Fruit fly (Drosophila melanogaster) whole organism, wandering third instar larva: ENCODE data around the gene GstD7.

Experiments used
- CG32264 ChIP-seq: fragments of 200-800 bp; sonication (Bioruptor generic); optimal IDR thresholded peaks from 2 replicates; lab custom pipeline; 2016; ENCODE audit warnings: missing biosample characterization, missing genetic modification characterization
- CrebA ChIP-seq: fragments of 200-800 bp; sonication (Bioruptor generic); optimal IDR thresholded peaks from 2 replicates; lab custom pipeline; 2016; ENCODE audit warnings: missing biosample characterization, mild to moderate bottlenecking, missing genetic modification characterization, borderline replicate concordance
- Dfd ChIP-seq: fragments of >200 bp; optimal IDR thresholded peaks from 2 replicates; lab custom pipeline; 2017; ENCODE audit warnings: missing biosample characterization, missing genetic modification characterization
- Dif ChIP-seq: fragments of 200-275, 200-300 bp; sonication (Bioruptor generic); optimal IDR thresholded peaks from 2 replicates; lab custom pipeline; 2018; ENCODE audit warnings: missing biosample characterization, missing genetic modification characterization; ENCODE audit not compliant: partially characterized antibody
- GATAd ChIP-seq: sonication (Bioruptor generic); optimal IDR thresholded peaks from 2 replicates; lab custom pipeline; 2016; ENCODE audit warnings: missing biosample characterization, missing genetic modification characterization
- HLH106 ChIP-seq: fragments of 200-800 bp; optimal IDR thresholded peaks from 3 replicates; lab custom pipeline; 2019; ENCODE audit warnings: missing biosample characterization, mild to moderate bottlenecking, missing genetic modification characterization, moderate library complexity
- Hnf4 ChIP-seq: fragments of 200-800 bp; sonication (Bioruptor generic); optimal IDR thresholded peaks from 2 replicates; lab custom pipeline; 2016; ENCODE audit warnings: missing biosample characterization, mild to moderate bottlenecking, missing genetic modification characterization
- Hr78 ChIP-seq: fragments of >200 bp; optimal IDR thresholded peaks from 2 replicates; lab custom pipeline; 2017; ENCODE audit warnings: missing biosample characterization, missing genetic modification characterization
- Hr83 ChIP-seq: fragments of 200-300 bp; sonication (Bioruptor generic); optimal IDR thresholded peaks from 2 replicates; lab custom pipeline; 2016; ENCODE audit warnings: missing biosample characterization, mild to moderate bottlenecking, missing genetic modification characterization, moderate library complexity; ENCODE audit not compliant: poor library complexity, severe bottlenecking
- Jra ChIP-seq: sonication (Bioruptor generic); optimal IDR thresholded peaks from 2 replicates; lab custom pipeline; 2016; ENCODE audit warnings: missing biosample characterization, missing genetic modification characterization
- Mio ChIP-seq: sonication (Bioruptor generic); optimal IDR thresholded peaks from 2 replicates; lab custom pipeline; 2016; ENCODE audit warnings: missing biosample characterization, missing genetic modification characterization
- Myc ChIP-seq: fragments of >200 bp; optimal IDR thresholded peaks from 2 replicates; lab custom pipeline; 2017
- N ChIP-seq: fragments of >200 bp; optimal IDR thresholded peaks from 2 replicates; lab custom pipeline; 2018; ENCODE audit warnings: missing biosample characterization, missing external identifiers, missing genetic modification characterization
- OdsH ChIP-seq: fragments of 200-800 bp; sonication (Bioruptor generic); optimal IDR thresholded peaks from 2 replicates; lab custom pipeline; 2016; ENCODE audit warnings: missing biosample characterization, mild to moderate bottlenecking, missing genetic modification characterization
- Rel ChIP-seq, 2 experiments: fragments of 200-800 bp; sonication (Bioruptor generic) in 1 of 2; optimal IDR thresholded peaks; 2 replicates in 1 of 2; 3 replicates in 1 of 2; lab custom pipeline; 2016 to 2019; ENCODE audit warnings: mild to moderate bottlenecking in 2 of 2, missing biosample characterization in 2 of 2, missing genetic modification characterization in 2 of 2, moderate library complexity in 1 of 2
- Sp1 ChIP-seq: fragments of 200-800 bp; sonication (Bioruptor generic); optimal IDR thresholded peaks from 3 replicates; lab custom pipeline; 2019; ENCODE audit warnings: missing biosample characterization, mild to moderate bottlenecking, missing genetic modification characterization, moderate library complexity
- br ChIP-seq: fragments of 200-800 bp; sonication (Bioruptor generic); optimal IDR thresholded peaks from 2 replicates; lab custom pipeline; 2016; ENCODE audit warnings: missing biosample characterization, missing genetic modification characterization
- brk ChIP-seq: fragments of 200-800 bp; sonication (Bioruptor generic); optimal IDR thresholded peaks from 2 replicates; lab custom pipeline; 2016; ENCODE audit warnings: missing biosample characterization, mild to moderate bottlenecking, missing genetic modification characterization
- dl ChIP-seq, 2 experiments: fragments of 175-275, 200-275 bp in 1 of 2; fragments of 200-275 bp in 1 of 2; sonication (Bioruptor generic); optimal IDR thresholded peaks; lab custom pipeline; 2018; ENCODE audit warnings: mild to moderate bottlenecking in 2 of 2, missing biosample characterization in 2 of 2, missing genetic modification characterization in 2 of 2, moderate library complexity in 2 of 2; ENCODE audit not compliant: partially characterized antibody in 2 of 2, insufficient read depth in 1 of 2
- dmrt93B ChIP-seq: fragments of 200-800 bp; sonication (Bioruptor generic); optimal IDR thresholded peaks from 2 replicates; lab custom pipeline; 2018; ENCODE audit warnings: missing biosample characterization, mild to moderate bottlenecking, missing genetic modification characterization
- dsf ChIP-seq: sonication (Bioruptor generic); optimal IDR thresholded peaks from 2 replicates; lab custom pipeline; 2016; ENCODE audit warnings: missing biosample characterization, missing genetic modification characterization, borderline replicate concordance
- foxo ChIP-seq, 2 experiments: fragments of 200-800 bp; sonication (Bioruptor generic); optimal IDR thresholded peaks; 2 replicates in 1 of 2; 3 replicates in 1 of 2; lab custom pipeline; 2016 to 2017; ENCODE audit warnings: missing biosample characterization in 2 of 2, missing genetic modification characterization in 2 of 2
- fru ChIP-seq: fragments of 200-800 bp; sonication (Bioruptor generic); optimal IDR thresholded peaks from 3 replicates; lab custom pipeline; 2016; ENCODE audit warnings: missing biosample characterization, mild to moderate bottlenecking, missing genetic modification characterization
- h ChIP-seq: fragments of 200-800 bp; sonication (Bioruptor generic); optimal IDR thresholded peaks from 3 replicates; lab custom pipeline; 2016; ENCODE audit warnings: missing biosample characterization, mild to moderate bottlenecking, missing genetic modification characterization
- jim ChIP-seq: fragments of 175-275, 200-325 bp; sonication (Bioruptor generic); optimal IDR thresholded peaks from 2 replicates; lab custom pipeline; 2016; ENCODE audit warnings: missing biosample characterization, mild to moderate bottlenecking, missing genetic modification characterization
- lola ChIP-seq: fragments of >200 bp; optimal IDR thresholded peaks from 2 replicates; lab custom pipeline; 2017; ENCODE audit warnings: missing biosample characterization, missing genetic modification characterization
- pan ChIP-seq: fragments of >200 bp; optimal IDR thresholded peaks from 2 replicates; lab custom pipeline; 2017
- rgr ChIP-seq: fragments of 200-800 bp; sonication (Bioruptor generic); optimal IDR thresholded peaks from 3 replicates; lab custom pipeline; 2016; ENCODE audit warnings: missing biosample characterization, mild to moderate bottlenecking, missing genetic modification characterization
- sage ChIP-seq: fragments of 200-800 bp; sonication (Bioruptor generic); optimal IDR thresholded peaks from 2 replicates; lab custom pipeline; 2016; ENCODE audit warnings: missing biosample characterization, mild to moderate bottlenecking, missing genetic modification characterization
- sv ChIP-seq: fragments of 200-800 bp; sonication (Bioruptor generic); optimal IDR thresholded peaks from 3 replicates; lab custom pipeline; 2016; ENCODE audit warnings: missing biosample characterization, missing genetic modification characterization
- tai ChIP-seq: sonication (Bioruptor generic); optimal IDR thresholded peaks from 2 replicates; lab custom pipeline; 2016; ENCODE audit warnings: missing biosample characterization, missing genetic modification characterization
- usp ChIP-seq: fragments of >200 bp; optimal IDR thresholded peaks from 2 replicates; lab custom pipeline; 2017; ENCODE audit warnings: missing biosample characterization, missing genetic modification characterization
- woc ChIP-seq: sonication (Bioruptor generic); optimal IDR thresholded peaks from 2 replicates; lab custom pipeline; 2016; ENCODE audit warnings: missing biosample characterization, mild to moderate bottlenecking, missing genetic modification characterization

Gene GstD7

dm6 chr3R:12359837-12360236 is 18.5 kb upstream of the GstD7 start, which contains the start of gene CG4115:
Gene CG4115 (plus strand): TSS chr3R:12360008.
- no peak for TF ChIP-seq br
- TF ChIP-seq sv (GFP tag; lab: Kevin White, UChicago), result no peak
- peak; percentile 15 for TF ChIP-seq woc
- TF ChIP-seq Rel (GFP tag; optimal IDR thresholded peaks at IDR 0.05; lab: Kevin White, UChicago), result no peak
- peak; percentile 94 for TF ChIP-seq Rel (tag; optimal IDR thresholded peaks at IDR 0.05; lab: Kevin White, UChicago)
- no peak for TF ChIP-seq N (GFP tag; lab: Kevin White, UChicago)
- TF ChIP-seq lola (GFP tag; lab: Kevin White, UChicago), result no peak
- no peak for TF ChIP-seq foxo (GFP tag; optimal IDR thresholded peaks at IDR 0.05; lab: Kevin White, UChicago)
- no peak for TF ChIP-seq fru (GFP tag; lab: Kevin White, UChicago)
- no peak for TF ChIP-seq brk
- no peak for TF ChIP-seq GATAd
- TF ChIP-seq HLH106 (tag; lab: Kevin White, UChicago), result no peak
- no peak for TF ChIP-seq Hr83
- no peak for TF ChIP-seq h (GFP tag; lab: Kevin White, UChicago)
- no peak for TF ChIP-seq sage (GFP tag; lab: Kevin White, UChicago)
- TF ChIP-seq tai (GFP tag; lab: Kevin White, UChicago), result no peak
- no peak for TF ChIP-seq pan (lab: Kevin White, UChicago)
- peak; percentile 20 for TF ChIP-seq Dif
- no peak for TF ChIP-seq dmrt93B (GFP tag; lab: Kevin White, UChicago)

dm6 chr3R:12361962-12362497 is 16.3 kb upstream of the GstD7 start:
- TF ChIP-seq h (GFP tag; lab: Kevin White, UChicago), result no peak
- TF ChIP-seq Hr83, result no peak
- TF ChIP-seq br, result no peak
- TF ChIP-seq foxo (GFP tag; optimal IDR thresholded peaks at IDR 0.05; lab: Kevin White, UChicago), result no peak
- no peak for TF ChIP-seq dl (GFP tag; optimal IDR thresholded peaks at IDR 0.05; lab: Kevin White, UChicago; ENCODE audit: insufficient read depth in 1 of 2, partially characterized antibody in 2 of 2)
- TF ChIP-seq Dfd (GFP tag; lab: Kevin White, UChicago), result no peak
- no peak for TF ChIP-seq Mio (GFP tag; lab: Kevin White, UChicago)
- TF ChIP-seq sage (GFP tag; lab: Kevin White, UChicago), result no peak
- no peak for TF ChIP-seq sv (GFP tag; lab: Kevin White, UChicago)
- TF ChIP-seq lola (GFP tag; lab: Kevin White, UChicago), result no peak
- TF ChIP-seq OdsH (GFP tag; lab: Kevin White, UChicago), result no peak
- no peak for TF ChIP-seq usp
- no peak for TF ChIP-seq jim (GFP tag; lab: Kevin White, UChicago)
- no peak for TF ChIP-seq CG32264 (GFP tag; lab: Kevin White, UChicago)
- no peak for TF ChIP-seq Rel (GFP tag; optimal IDR thresholded peaks at IDR 0.05; lab: Kevin White, UChicago)
- TF ChIP-seq Rel (tag; optimal IDR thresholded peaks at IDR 0.05; lab: Kevin White, UChicago), result no peak
- TF ChIP-seq Hr78 (GFP tag; lab: Kevin White, UChicago), result no peak
- TF ChIP-seq Dif, result no peak
- no peak for TF ChIP-seq rgr (GFP tag; lab: Kevin White, UChicago)

dm6 chr3R:12363544-12363943 is 14.8 kb upstream of the GstD7 start:
- no peak for TF ChIP-seq Dfd (GFP tag; lab: Kevin White, UChicago)
- TF ChIP-seq sv (GFP tag; lab: Kevin White, UChicago), result no peak
- TF ChIP-seq pan (lab: Kevin White, UChicago), result no peak
- no peak for TF ChIP-seq Sp1 (GFP tag; lab: Kevin White, UChicago)
- TF ChIP-seq Myc (lab: Kevin White, UChicago), result no peak
- TF ChIP-seq h (GFP tag; lab: Kevin White, UChicago), result no peak
- no peak for TF ChIP-seq Dif
- no peak for TF ChIP-seq Rel (GFP tag; optimal IDR thresholded peaks at IDR 0.05; lab: Kevin White, UChicago)
- TF ChIP-seq Rel (tag; optimal IDR thresholded peaks at IDR 0.05; lab: Kevin White, UChicago), result peak; percentile 3

- TF ChIP-seq foxo (GFP tag; optimal IDR thresholded peaks at IDR 0.05; lab: Kevin White, UChicago), result no peak
- TF ChIP-seq dsf, result no peak
- TF ChIP-seq CrebA (GFP tag; lab: Kevin White, UChicago), result no peak
- TF ChIP-seq Hr83, result no peak
- TF ChIP-seq Jra (GFP tag; lab: Kevin White, UChicago), result no peak
- no peak for TF ChIP-seq Sp1 (GFP tag; lab: Kevin White, UChicago)
- TF ChIP-seq GATAd, result no peak
- no peak for TF ChIP-seq OdsH (GFP tag; lab: Kevin White, UChicago)
- TF ChIP-seq Hnf4 (GFP tag; lab: Kevin White, UChicago), result no peak
- no peak for TF ChIP-seq HLH106 (tag; lab: Kevin White, UChicago)
- TF ChIP-seq usp, result no peak
- no peak for TF ChIP-seq rgr (GFP tag; lab: Kevin White, UChicago)
- no peak for TF ChIP-seq h (GFP tag; lab: Kevin White, UChicago)
- TF ChIP-seq Myc (lab: Kevin White, UChicago), result no peak
These were observed 13.7 kb upstream of the GstD7 start, which contains the start of gene Tim17a1 for dm6 chr3R:12364580-12364979. Gene Tim17a1 (minus strand): TSS chr3R:12364680.
